Worm (Caenorhabditis elegans): ENCODE measurements around the gene glb-27.
A peak's percentile ranks its signal among the peaks of the same experiment; 100 is the strongest.

The glb-27 gene

ce11 chrII:8602337-8602944, 46.4 kb upstream of the glb-27 start, which contains the start of the genes cpf-1 and rpl-26 (continued):
- TF ChIP-seq bed-1 (GFP tag; IDR thresholded peaks at IDR 0.05) (no peak), K12H6.12 (tag; optimal IDR thresholded peaks at IDR 0.05) (no peak), zim-3 (tag; optimal IDR thresholded peaks at IDR 0.05) (no peak), akir-1 (GFP tag; optimal IDR thresholded peaks at IDR 0.05) (no peak), hlh-26 (GFP tag; conservative IDR thresholded peaks at IDR 0.05) (no peak), B0019.2 (GFP tag; conservative IDR thresholded peaks at IDR 0.05) (no peak), somi-1 (GFP tag; optimal IDR thresholded peaks at IDR 0.05) (no peak), snpc-4 (GFP tag; optimal IDR thresholded peaks at IDR 0.05) (peak; percentile 71), snpc-4 (tag; optimal IDR thresholded peaks at IDR 0.05) (peak; percentile 55 to 80 (median 74)), Y53G8AR.9 (GFP tag; conservative IDR thresholded peaks at IDR 0.05) (no peak), F57C9.4 (tag; optimal IDR thresholded peaks at IDR 0.05) (no peak), attf-3 (GFP tag; conservative IDR thresholded peaks at IDR 0.05) (no peak), lin-54 (GFP tag; optimal IDR thresholded peaks at IDR 0.05) (peak; percentile 60), ceh-79 (tag; optimal IDR thresholded peaks at IDR 0.05) (no peak), rcor-1 (GFP tag; IDR thresholded peaks at IDR 0.05) (no peak), ceh-100 (GFP tag; IDR thresholded peaks at IDR 0.05) (no peak), lsy-27 (tag; optimal IDR thresholded peaks at IDR 0.05; ENCODE audit: borderline replicate concordance, insufficient read depth) (no peak), snpc-1.1 (tag; optimal IDR thresholded peaks at IDR 0.05; ENCODE audit: insufficient read depth) (peak; percentile 54), F10E7.11 (tag; optimal IDR thresholded peaks at IDR 0.05) (no peak), nhr-90 (tag; optimal IDR thresholded peaks at IDR 0.05) (no peak), dpff-1 (tag; optimal IDR thresholded peaks at IDR 0.05) (no peak), lin-40 (tag; optimal IDR thresholded peaks at IDR 0.05) (no peak), sptf-2 (GFP tag; optimal IDR thresholded peaks at IDR 0.05) (peak; percentile 92), zfh-2 (GFP tag; conservative IDR thresholded peaks at IDR 0.05) (0 out of 2 replicates have a peak, but pooled peaks have one; percentile 8), bed-2 (GFP tag; IDR thresholded peaks at IDR 0.05) (no peak), T26A5.8 (tag; optimal IDR thresholded peaks at IDR 0.05) (no peak), chd-7 (tag; optimal IDR thresholded peaks at IDR 0.05) (no peak), lag-1 (GFP tag; IDR thresholded peaks at IDR 0.05) (no peak), F23B12.7 (tag; optimal IDR thresholded peaks at IDR 0.05; ENCODE audit: insufficient read depth) (peak; percentile 30), F57A8.1 (GFP tag; optimal IDR thresholded peaks at IDR 0.05) (no peak), C17E4.6 (GFP tag; IDR thresholded peaks at IDR 0.05) (no peak), madf-6 (GFP tag; IDR thresholded peaks at IDR 0.05) (peak; percentile 38; the same call in 1 of the 2 replicates), sdz-38 (tag; optimal IDR thresholded peaks at IDR 0.05) (no peak)

- TF ChIP-seq sptf-2 (GFP tag; optimal IDR thresholded peaks at IDR 0.05): no peak
- no peak for TF ChIP-seq lir-1 (GFP tag; conservative IDR thresholded peaks at IDR 0.05)
- TF ChIP-seq him-1 (tag; optimal IDR thresholded peaks at IDR 0.05): no peak
- TF ChIP-seq ceh-100 (GFP tag; IDR thresholded peaks at IDR 0.05): no peak
- TF ChIP-seq pha-4 (tag; optimal IDR thresholded peaks at IDR 0.05): no peak
- no peak for TF ChIP-seq mcd-1 (GFP tag; IDR thresholded peaks at IDR 0.05)
- no peak for TF ChIP-seq zim-3 (tag; optimal IDR thresholded peaks at IDR 0.05)
- no peak for TF ChIP-seq hmg-20 (GFP tag; IDR thresholded peaks at IDR 0.05)
- no peak for TF ChIP-seq aptf-3 (GFP tag; IDR thresholded peaks at IDR 0.05)
- no peak for TF ChIP-seq madf-3 (GFP tag; IDR thresholded peaks at IDR 0.05)
- no peak for TF ChIP-seq rpc-1 (optimal IDR thresholded peaks at IDR 0.05)
- no peak for TF ChIP-seq rpc-1 (tag; optimal IDR thresholded peaks at IDR 0.05)
- no peak for TF ChIP-seq nfya-1 (tag; optimal IDR thresholded peaks at IDR 0.05; ENCODE audit: borderline replicate concordance, insufficient read depth)
- TF ChIP-seq hlh-12 (tag; optimal IDR thresholded peaks at IDR 0.05): no peak
- no peak for TF ChIP-seq mel-28 (tag; optimal IDR thresholded peaks at IDR 0.05; ENCODE audit: borderline replicate concordance)
- TF ChIP-seq dpl-1 (GFP tag; optimal IDR thresholded peaks at IDR 0.05): no peak
Observed at ce11 chrII:8600165-8600564, 44.1 kb upstream of the glb-27 start, which contains the start of gene pigg-1. pigg-1 (minus strand) TSS chrII:8600265.
